Fruit fly (Drosophila melanogaster) whole organism, wandering third instar larva: ENCODE data around the gene CG14100.
A peak's percentile ranks its signal among the peaks of the same experiment; 100 is the strongest.

Source experiments
- Abd-B ChIP-seq: fragments of >200 bp; optimal IDR thresholded peaks from 2 replicates; lab custom pipeline; 2017; ENCODE audit warnings: missing biosample characterization, missing genetic modification characterization
- CG9705 ChIP-seq: fragments of 200-800 bp; sonication (Bioruptor generic); optimal IDR thresholded peaks from 2 replicates; lab custom pipeline; 2018; ENCODE audit warnings: missing biosample characterization, mild to moderate bottlenecking, missing genetic modification characterization
- CrebA ChIP-seq: fragments of 200-800 bp; sonication (Bioruptor generic); optimal IDR thresholded peaks from 2 replicates; lab custom pipeline; 2016; ENCODE audit warnings: missing biosample characterization, mild to moderate bottlenecking, missing genetic modification characterization, borderline replicate concordance
- Dfd ChIP-seq: fragments of >200 bp; optimal IDR thresholded peaks from 2 replicates; lab custom pipeline; 2017; ENCODE audit warnings: missing biosample characterization, missing genetic modification characterization
- Dif ChIP-seq: fragments of 200-275, 200-300 bp; sonication (Bioruptor generic); optimal IDR thresholded peaks from 2 replicates; lab custom pipeline; 2018; ENCODE audit warnings: missing biosample characterization, missing genetic modification characterization; ENCODE audit not compliant: partially characterized antibody
- HLH106 ChIP-seq: fragments of 200-800 bp; optimal IDR thresholded peaks from 3 replicates; lab custom pipeline; 2019; ENCODE audit warnings: missing biosample characterization, mild to moderate bottlenecking, missing genetic modification characterization, moderate library complexity
- Hr83 ChIP-seq: fragments of 200-300 bp; sonication (Bioruptor generic); optimal IDR thresholded peaks from 2 replicates; lab custom pipeline; 2016; ENCODE audit warnings: missing biosample characterization, mild to moderate bottlenecking, missing genetic modification characterization, moderate library complexity; ENCODE audit not compliant: poor library complexity, severe bottlenecking
- Jra ChIP-seq: sonication (Bioruptor generic); optimal IDR thresholded peaks from 2 replicates; lab custom pipeline; 2016; ENCODE audit warnings: missing biosample characterization, missing genetic modification characterization
- Mio ChIP-seq: sonication (Bioruptor generic); optimal IDR thresholded peaks from 2 replicates; lab custom pipeline; 2016; ENCODE audit warnings: missing biosample characterization, missing genetic modification characterization
- Myc ChIP-seq: fragments of >200 bp; optimal IDR thresholded peaks from 2 replicates; lab custom pipeline; 2017
- N ChIP-seq: fragments of >200 bp; optimal IDR thresholded peaks from 2 replicates; lab custom pipeline; 2018; ENCODE audit warnings: missing biosample characterization, missing external identifiers, missing genetic modification characterization
- OdsH ChIP-seq: fragments of 200-800 bp; sonication (Bioruptor generic); optimal IDR thresholded peaks from 2 replicates; lab custom pipeline; 2016; ENCODE audit warnings: missing biosample characterization, mild to moderate bottlenecking, missing genetic modification characterization
- Rel ChIP-seq, 2 experiments: fragments of 200-800 bp; sonication (Bioruptor generic) in 1 of 2; optimal IDR thresholded peaks; 2 replicates in 1 of 2; 3 replicates in 1 of 2; lab custom pipeline; 2016 to 2019; ENCODE audit warnings: mild to moderate bottlenecking in 2 of 2, missing biosample characterization in 2 of 2, missing genetic modification characterization in 2 of 2, moderate library complexity in 1 of 2
- Vsx2 ChIP-seq: fragments of 200-300, 225-300 bp; sonication (Bioruptor generic); optimal IDR thresholded peaks from 2 replicates; lab custom pipeline; 2018; ENCODE audit warnings: missing biosample characterization, missing genetic modification characterization; ENCODE audit not compliant: partially characterized antibody
- br ChIP-seq: fragments of 200-800 bp; sonication (Bioruptor generic); optimal IDR thresholded peaks from 2 replicates; lab custom pipeline; 2016; ENCODE audit warnings: missing biosample characterization, missing genetic modification characterization
- brk ChIP-seq: fragments of 200-800 bp; sonication (Bioruptor generic); optimal IDR thresholded peaks from 2 replicates; lab custom pipeline; 2016; ENCODE audit warnings: missing biosample characterization, mild to moderate bottlenecking, missing genetic modification characterization
- dl ChIP-seq, 2 experiments: fragments of 175-275, 200-275 bp in 1 of 2; fragments of 200-275 bp in 1 of 2; sonication (Bioruptor generic); optimal IDR thresholded peaks; lab custom pipeline; 2018; ENCODE audit warnings: mild to moderate bottlenecking in 2 of 2, missing biosample characterization in 2 of 2, missing genetic modification characterization in 2 of 2, moderate library complexity in 2 of 2; ENCODE audit not compliant: partially characterized antibody in 2 of 2, insufficient read depth in 1 of 2
- dmrt93B ChIP-seq: fragments of 200-800 bp; sonication (Bioruptor generic); optimal IDR thresholded peaks from 2 replicates; lab custom pipeline; 2018; ENCODE audit warnings: missing biosample characterization, mild to moderate bottlenecking, missing genetic modification characterization
- ey ChIP-seq: fragments of 200-800 bp; sonication (Bioruptor generic); optimal IDR thresholded peaks from 2 replicates; lab custom pipeline; 2016; ENCODE audit warnings: missing biosample characterization, missing genetic modification characterization
- fru ChIP-seq: fragments of 200-800 bp; sonication (Bioruptor generic); optimal IDR thresholded peaks from 3 replicates; lab custom pipeline; 2016; ENCODE audit warnings: missing biosample characterization, mild to moderate bottlenecking, missing genetic modification characterization
- h ChIP-seq: fragments of 200-800 bp; sonication (Bioruptor generic); optimal IDR thresholded peaks from 3 replicates; lab custom pipeline; 2016; ENCODE audit warnings: missing biosample characterization, mild to moderate bottlenecking, missing genetic modification characterization
- jim ChIP-seq: fragments of 175-275, 200-325 bp; sonication (Bioruptor generic); optimal IDR thresholded peaks from 2 replicates; lab custom pipeline; 2016; ENCODE audit warnings: missing biosample characterization, mild to moderate bottlenecking, missing genetic modification characterization
- pan ChIP-seq: fragments of >200 bp; optimal IDR thresholded peaks from 2 replicates; lab custom pipeline; 2017
- psq ChIP-seq: fragments of 200-800 bp; sonication (Bioruptor generic); optimal IDR thresholded peaks from 3 replicates; lab custom pipeline; 2017; ENCODE audit warnings: missing biosample characterization, mild to moderate bottlenecking, missing genetic modification characterization, moderate library complexity
- rgr ChIP-seq: fragments of 200-800 bp; sonication (Bioruptor generic); optimal IDR thresholded peaks from 3 replicates; lab custom pipeline; 2016; ENCODE audit warnings: missing biosample characterization, mild to moderate bottlenecking, missing genetic modification characterization
- sage ChIP-seq: fragments of 200-800 bp; sonication (Bioruptor generic); optimal IDR thresholded peaks from 2 replicates; lab custom pipeline; 2016; ENCODE audit warnings: missing biosample characterization, mild to moderate bottlenecking, missing genetic modification characterization
- sv ChIP-seq: fragments of 200-800 bp; sonication (Bioruptor generic); optimal IDR thresholded peaks from 3 replicates; lab custom pipeline; 2016; ENCODE audit warnings: missing biosample characterization, missing genetic modification characterization
- tai ChIP-seq: sonication (Bioruptor generic); optimal IDR thresholded peaks from 2 replicates; lab custom pipeline; 2016; ENCODE audit warnings: missing biosample characterization, missing genetic modification characterization
- usp ChIP-seq: fragments of >200 bp; optimal IDR thresholded peaks from 2 replicates; lab custom pipeline; 2017; ENCODE audit warnings: missing biosample characterization, missing genetic modification characterization
- woc ChIP-seq: sonication (Bioruptor generic); optimal IDR thresholded peaks from 2 replicates; lab custom pipeline; 2016; ENCODE audit warnings: missing biosample characterization, mild to moderate bottlenecking, missing genetic modification characterization

CG14100 gene

dm6 chr3L:19560005-19560694 is 30.2 kb downstream of the CG14100 start:
- TF ChIP-seq rgr: no peak
- TF ChIP-seq OdsH (GFP tag; lab: Kevin White, UChicago): no peak
- no peak for TF ChIP-seq woc (GFP tag; lab: Kevin White, UChicago)
- no peak for TF ChIP-seq Dfd (GFP tag; lab: Kevin White, UChicago)
- TF ChIP-seq Dif (GFP tag; lab: Kevin White, UChicago): peak; percentile 28
- no peak for TF ChIP-seq Rel (GFP tag; optimal IDR thresholded peaks at IDR 0.05; lab: Kevin White, UChicago)
- peak; percentile 8 for TF ChIP-seq Rel (tag; optimal IDR thresholded peaks at IDR 0.05; lab: Kevin White, UChicago)
- TF ChIP-seq sv (GFP tag; lab: Kevin White, UChicago): no peak
- TF ChIP-seq CrebA (GFP tag; lab: Kevin White, UChicago): no peak
- TF ChIP-seq fru (GFP tag; lab: Kevin White, UChicago): no peak
- TF ChIP-seq CG9705 (GFP tag; lab: Kevin White, UChicago): no peak
- no peak for TF ChIP-seq dmrt93B (GFP tag; lab: Kevin White, UChicago)
- peak; percentile 12 for TF ChIP-seq Hr83 (GFP tag; lab: Kevin White, UChicago)
- TF ChIP-seq br (GFP tag; lab: Kevin White, UChicago): no peak

DNA sequence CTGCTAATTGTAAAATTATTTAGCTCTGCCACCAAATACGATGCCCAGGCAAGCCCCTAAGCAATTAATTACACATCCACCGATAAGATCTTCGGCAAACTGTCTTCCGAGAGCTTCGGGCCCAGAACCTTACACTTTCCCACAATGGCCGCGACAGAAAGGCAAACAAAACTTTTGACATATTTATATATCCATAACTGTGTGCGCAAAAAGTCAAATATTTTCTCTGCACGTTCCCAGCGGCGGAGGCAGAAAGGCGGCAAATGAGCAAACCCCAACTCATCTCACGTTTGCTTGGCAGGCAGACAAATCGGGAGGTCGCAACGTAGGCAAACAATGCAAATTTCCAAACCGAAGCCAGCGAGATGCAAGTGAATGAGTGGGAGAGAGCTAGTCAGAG is 31.2 kb downstream of the CG14100 start:
- TF ChIP-seq ey: no peak
- TF ChIP-seq CG9705 (GFP tag; lab: Kevin White, UChicago): no peak
- no peak for TF ChIP-seq N (GFP tag; lab: Kevin White, UChicago)
- TF ChIP-seq Mio (GFP tag; lab: Kevin White, UChicago): no peak
- TF ChIP-seq OdsH (GFP tag; lab: Kevin White, UChicago): no peak
- no peak for TF ChIP-seq pan (lab: Kevin White, UChicago)
- no peak for TF ChIP-seq Myc (lab: Kevin White, UChicago)
- no peak for TF ChIP-seq HLH106 (tag; lab: Kevin White, UChicago)
- no peak for TF ChIP-seq tai (GFP tag; lab: Kevin White, UChicago)
- TF ChIP-seq CrebA (GFP tag; lab: Kevin White, UChicago): no peak
- TF ChIP-seq rgr: no peak
- no peak for TF ChIP-seq br (GFP tag; lab: Kevin White, UChicago)
- TF ChIP-seq Dfd (GFP tag; lab: Kevin White, UChicago): no peak
- no peak for TF ChIP-seq Hr83 (GFP tag; lab: Kevin White, UChicago)
- no peak for TF ChIP-seq Abd-B (GFP tag; lab: Kevin White, UChicago)
- TF ChIP-seq h: no peak
- no peak for TF ChIP-seq dl (GFP tag; optimal IDR thresholded peaks at IDR 0.05; lab: Kevin White, UChicago; ENCODE audit: insufficient read depth in 1 of 2, partially characterized antibody in 2 of 2)
- no peak for TF ChIP-seq Vsx2 (GFP tag; lab: Kevin White, UChicago)

- TF ChIP-seq ey (no peak), CG9705 (GFP tag; lab: Kevin White, UChicago) (no peak), Abd-B (GFP tag; lab: Kevin White, UChicago) (no peak), CrebA (GFP tag; lab: Kevin White, UChicago) (no peak), Jra (GFP tag; lab: Kevin White, UChicago) (no peak), Mio (GFP tag; lab: Kevin White, UChicago) (no peak), OdsH (GFP tag; lab: Kevin White, UChicago) (no peak), pan (lab: Kevin White, UChicago) (no peak), dmrt93B (GFP tag; lab: Kevin White, UChicago) (no peak), woc (GFP tag; lab: Kevin White, UChicago) (no peak), Rel (GFP tag; optimal IDR thresholded peaks at IDR 0.05; lab: Kevin White, UChicago) (no peak), Rel (tag; optimal IDR thresholded peaks at IDR 0.05; lab: Kevin White, UChicago) (no peak), usp (GFP tag; lab: Kevin White, UChicago) (no peak), dl (GFP tag; optimal IDR thresholded peaks at IDR 0.05; lab: Kevin White, UChicago; ENCODE audit: insufficient read depth in 1 of 2, partially characterized antibody in 2 of 2) (no peak), jim (no peak), psq (GFP tag; lab: Kevin White, UChicago) (no peak), sage (GFP tag; lab: Kevin White, UChicago) (no peak), rgr (no peak), brk (no peak), sv (GFP tag; lab: Kevin White, UChicago) (no peak), Vsx2 (GFP tag; lab: Kevin White, UChicago) (no peak)
- TF ChIP-seq, all 38 proteins: peak for 0
Measured at dm6 chr3L:19558674-19559073, 31.6 kb downstream of the CG14100 start.
